Fruit fly (Drosophila melanogaster) whole organism: Measurements from ENCODE around the gene Ank2.

ENCODE experiments used
- CG8478 ChIP-seq: fragments of >200 bp; optimal IDR thresholded peaks from 2 replicates; lab custom pipeline; 2018; ENCODE audit warnings: inconsistent platforms
- Dll ChIP-seq: fragments of >200 bp; optimal IDR thresholded peaks from 2 replicates; lab custom pipeline; 2017
- EcR ChIP-seq, 2 experiments: fragments of >200 bp; optimal IDR thresholded peaks; 2 replicates each; lab custom pipeline; 2017; ENCODE audit warnings: missing biosample characterization in 2 of 2, missing genetic modification characterization in 2 of 2, missing genetic modification reagents in 2 of 2
- pan ChIP-seq: fragments of >200 bp; optimal IDR thresholded peaks from 2 replicates; lab custom pipeline; 2017
- psq ChIP-seq: fragments of >200 bp; optimal IDR thresholded peaks from 2 replicates; lab custom pipeline; 2017
- usp ChIP-seq: fragments of >200 bp; optimal IDR thresholded peaks from 2 replicates; lab custom pipeline; 2017; ENCODE audit warnings: missing biosample characterization, missing genetic modification characterization, mixed read lengths

- TF ChIP-seq CG8478 (lab: Kevin White, UChicago) = no peak
- TF ChIP-seq pan (lab: Kevin White, UChicago) = peak; percentile 95
- no peak for TF ChIP-seq psq (lab: Kevin White, UChicago)
- TF ChIP-seq Dll = no peak
- no peak for TF ChIP-seq usp (GFP tag; lab: Kevin White, UChicago)
- no peak for TF ChIP-seq EcR (GFP tag; optimal IDR thresholded peaks at IDR 0.05; lab: Kevin White, UChicago)
These were observed 594 bp upstream of the Ank2 start, which contains the start of gene Mcad for dm6 chr3L:7718561-7719417.
